Worm (Caenorhabditis elegans) whole organism, L4/young adult: Measurements from ENCODE around the gene F46C8.1.

Experiments used
- W03F9.2 ChIP-seq: fragments of 150-350 bp; optimal IDR thresholded peaks from 2 replicates; lab custom pipeline; 2014; ENCODE audit warnings: missing biosample characterization, missing genetic modification characterization
- him-1 ChIP-seq: sonication (generic microtip); optimal IDR thresholded peaks from 2 replicates; lab custom pipeline; 2016; ENCODE audit warnings: missing genotype, missing genetic modification reagents, missing genetic modification characterization, missing compliant biosample characterization

- no peak for TF ChIP-seq him-1 (tag; lab: Kevin White, UChicago)
- no peak for TF ChIP-seq W03F9.2 (tag; lab: Kevin White, UChicago)
These were observed 8.2 kb upstream of the F46C8.1 start, which contains the start of gene glb-16 for ce11 chrX:7540033-7540432.
